Worm (Caenorhabditis elegans) whole organism, L4 larva: ENCODE measurements around the gene Y49F6B.14.

Source experiments
- F10B5.3 ChIP-seq: sonication (generic microtip); optimal IDR thresholded peaks from 2 replicates; lab custom pipeline; 2016; ENCODE audit warnings: mild to moderate bottlenecking, missing genetic modification characterization, missing compliant biosample characterization
- T20F7.1 ChIP-seq: fragments of 200-800 bp; sonication (Bioruptor generic); optimal IDR thresholded peaks from 2 replicates; lab custom pipeline; 2018; ENCODE audit warnings: mild to moderate bottlenecking, missing genetic modification characterization, missing compliant biosample characterization
- Y48G9A.11 ChIP-seq: fragments of 200-800 bp; sonication (Bioruptor generic); IDR thresholded peaks from 2 replicates; pipeline ENCODE4 v1.3.6; 2022; ENCODE audit warnings: missing genetic modification reagents, missing genetic modification characterization, missing compliant biosample characterization
- Y5F2A.4 ChIP-seq: fragments of 200-800 bp; sonication (Bioruptor generic); optimal IDR thresholded peaks from 2 replicates; lab custom pipeline; 2018; ENCODE audit warnings: mild to moderate bottlenecking, missing genetic modification characterization, missing compliant biosample characterization
- aly-2 ChIP-seq: sonication (generic microtip); optimal IDR thresholded peaks from 2 replicates; lab custom pipeline; 2018; ENCODE audit warnings: missing biosample characterization, missing genetic modification characterization
- ama-1 ChIP-seq: fragments of 150-350 bp; optimal IDR thresholded peaks from 2 replicates; lab custom pipeline; 2014; ENCODE audit warnings: inconsistent platforms, mixed read lengths
- attf-4 ChIP-seq: sonication (generic microtip); optimal IDR thresholded peaks from 3 replicates; lab custom pipeline; 2017; ENCODE audit warnings: missing biosample characterization, missing genetic modification characterization
- ceh-62 ChIP-seq: sonication (generic microtip); optimal IDR thresholded peaks from 2 replicates; lab custom pipeline; 2017; ENCODE audit warnings: missing biosample characterization, missing genetic modification characterization
- ceh-82 ChIP-seq: sonication (generic microtip); optimal IDR thresholded peaks from 2 replicates; lab custom pipeline; 2017; ENCODE audit warnings: missing biosample characterization, missing genetic modification characterization
- ces-1 ChIP-seq: fragments of 150-350 bp; sonication (generic microtip); optimal IDR thresholded peaks from 4 replicates; lab custom pipeline; 2014; ENCODE audit warnings: missing biosample characterization, missing genetic modification reagents, missing genetic modification characterization
- daf-12 ChIP-seq: fragments of 150-350 bp; optimal IDR thresholded peaks from 2 replicates; lab custom pipeline; 2014; ENCODE audit warnings: missing biosample characterization, missing genetic modification reagents, missing genetic modification characterization
- daf-19 ChIP-seq: fragments of 200-800 bp; sonication (Bioruptor generic); conservative IDR thresholded peaks from 2 replicates; pipeline ENCODE4 v1.3.6; 2022; ENCODE audit warnings: missing genetic modification characterization, missing compliant biosample characterization
- dmd-8 ChIP-seq: fragments of 200-800 bp; sonication (Bioruptor generic); IDR thresholded peaks from 2 replicates; pipeline ENCODE4 v1.3.6; 2022; ENCODE audit warnings: missing genetic modification characterization, missing compliant biosample characterization
- duxl-1 ChIP-seq: sonication (generic microtip); optimal IDR thresholded peaks from 2 replicates; lab custom pipeline; 2016; ENCODE audit warnings: mild to moderate bottlenecking, missing genetic modification characterization, moderate library complexity, missing compliant biosample characterization; ENCODE audit not compliant: poor library complexity
- dve-1 ChIP-seq: sonication (generic microtip); optimal IDR thresholded peaks from 2 replicates; lab custom pipeline; 2017; ENCODE audit warnings: antibody characterized with exemption, mild to moderate bottlenecking, missing genetic modification characterization, missing compliant biosample characterization; ENCODE audit not compliant: insufficient read depth
- egl-43 ChIP-seq: fragments of 200-800 bp; sonication (Bioruptor generic); IDR thresholded peaks from 2 replicates; pipeline ENCODE4 v1.3.6; 2022; ENCODE audit warnings: missing genetic modification reagents, missing genetic modification characterization, missing compliant biosample characterization
- lim-7 ChIP-seq: fragments of 200-800 bp; sonication (Bioruptor generic); IDR thresholded peaks from 2 replicates; pipeline ENCODE4 v1.3.6; 2022; ENCODE audit warnings: missing genetic modification characterization, missing compliant biosample characterization
- lin-1 ChIP-seq: fragments of 200-800 bp; sonication (Bioruptor generic); IDR thresholded peaks from 2 replicates; pipeline ENCODE4 v1.3.6; 2022; ENCODE audit warnings: missing genetic modification reagents, missing genetic modification characterization, missing compliant biosample characterization
- lin-39 ChIP-seq: fragments of 150-350 bp; optimal IDR thresholded peaks from 2 replicates; lab custom pipeline; 2014; ENCODE audit warnings: missing biosample characterization, missing genetic modification reagents, missing genetic modification characterization
- lir-3 ChIP-seq: sonication (generic microtip); optimal IDR thresholded peaks from 2 replicates; lab custom pipeline; 2016; ENCODE audit warnings: mild to moderate bottlenecking, missing genetic modification characterization, missing compliant biosample characterization
- lsy-2 ChIP-seq, 2 experiments: fragments of 150-350 bp in 1 of 2; sonication (generic microtip) in 1 of 2; optimal IDR thresholded peaks; 2 replicates each; lab custom pipeline; 2014 to 2017; ENCODE audit warnings: missing biosample characterization in 2 of 2, missing genetic modification characterization in 2 of 2
- mes-2 ChIP-seq: sonication (generic microtip); optimal IDR thresholded peaks from 2 replicates; lab custom pipeline; 2016; ENCODE audit warnings: missing genotype, mild to moderate bottlenecking, missing genetic modification characterization, missing compliant biosample characterization; ENCODE audit not compliant: poor library complexity, severe bottlenecking
- mxl-2 ChIP-seq: fragments of 200-800 bp; sonication (Bioruptor generic); conservative IDR thresholded peaks from 2 replicates; pipeline ENCODE4 v1.3.6; 2022; ENCODE audit warnings: missing genetic modification reagents, missing genetic modification characterization, missing compliant biosample characterization
- nhr-111 ChIP-seq: fragments of 200-800 bp; sonication (Bioruptor generic); optimal IDR thresholded peaks from 2 replicates; lab custom pipeline; 2018; ENCODE audit warnings: mild to moderate bottlenecking, missing genetic modification characterization, missing compliant biosample characterization
- nhr-237 ChIP-seq: sonication (generic microtip); optimal IDR thresholded peaks from 2 replicates; lab custom pipeline; 2017; ENCODE audit warnings: missing biosample characterization, missing genetic modification characterization
- nhr-25 ChIP-seq: sonication (generic microtip); optimal IDR thresholded peaks from 2 replicates; lab custom pipeline; 2017; ENCODE audit warnings: missing genetic modification characterization, mild to moderate bottlenecking, missing compliant biosample characterization, antibody characterized with exemption, moderate library complexity, borderline replicate concordance; ENCODE audit not compliant: insufficient read depth
- nhr-76 ChIP-seq: fragments of 150-350 bp; optimal IDR thresholded peaks from 2 replicates; lab custom pipeline; 2014; ENCODE audit warnings: missing biosample characterization, missing genetic modification characterization
- nhr-77 ChIP-seq: fragments of 150-350 bp; optimal IDR thresholded peaks from 2 replicates; lab custom pipeline; 2014; ENCODE audit warnings: missing biosample characterization, missing genetic modification characterization
- rbr-2 ChIP-seq: sonication (generic microtip); optimal IDR thresholded peaks from 2 replicates; lab custom pipeline; 2016; ENCODE audit warnings: missing genotype, missing genetic modification characterization, missing compliant biosample characterization
- skn-1 ChIP-seq: fragments of 150-350 bp; optimal IDR thresholded peaks from 2 replicates; lab custom pipeline; 2014; ENCODE audit warnings: missing biosample characterization, missing genetic modification characterization
- snpc-4 ChIP-seq: fragments of 150-350 bp; optimal IDR thresholded peaks from 2 replicates; lab custom pipeline; 2014; ENCODE audit warnings: missing biosample characterization, missing genetic modification characterization
- unc-130 ChIP-seq: sonication (generic microtip); optimal IDR thresholded peaks from 2 replicates; lab custom pipeline; 2016; ENCODE audit warnings: missing genetic modification reagents, missing genetic modification characterization, missing compliant biosample characterization
- unc-62 ChIP-seq, 3 experiments: fragments of 150-350 bp in 1 of 3; sonication (generic microtip); optimal IDR thresholded peaks in 2 of 3; peaks in 1 of 3; 1 replicate in 1 of 3; 2 replicates in 2 of 3; lab custom pipeline; 2014 to 2017; ENCODE audit warnings: missing biosample characterization in 3 of 3, missing genetic modification characterization in 3 of 3, missing genetic modification reagents in 3 of 3, missing genotype in 1 of 3
- zfp-2 ChIP-seq: sonication (generic microtip); optimal IDR thresholded peaks from 2 replicates; lab custom pipeline; 2016; ENCODE audit warnings: mild to moderate bottlenecking, missing genetic modification characterization, missing compliant biosample characterization
- zip-11 ChIP-seq: fragments of 200-800 bp; sonication (Bioruptor generic); IDR thresholded peaks from 2 replicates; pipeline ENCODE4 v1.3.6; 2022; ENCODE audit warnings: missing genetic modification characterization, missing compliant biosample characterization
- zip-2 ChIP-seq: fragments of 150-350 bp; optimal IDR thresholded peaks from 2 replicates; lab custom pipeline; 2014; ENCODE audit warnings: missing biosample characterization, missing genetic modification characterization
- ztf-11 ChIP-seq: fragments of 150-350 bp; optimal IDR thresholded peaks from 2 replicates; lab custom pipeline; 2014; ENCODE audit warnings: missing biosample characterization, missing genetic modification characterization

Gene Y49F6B.14

DNA sequence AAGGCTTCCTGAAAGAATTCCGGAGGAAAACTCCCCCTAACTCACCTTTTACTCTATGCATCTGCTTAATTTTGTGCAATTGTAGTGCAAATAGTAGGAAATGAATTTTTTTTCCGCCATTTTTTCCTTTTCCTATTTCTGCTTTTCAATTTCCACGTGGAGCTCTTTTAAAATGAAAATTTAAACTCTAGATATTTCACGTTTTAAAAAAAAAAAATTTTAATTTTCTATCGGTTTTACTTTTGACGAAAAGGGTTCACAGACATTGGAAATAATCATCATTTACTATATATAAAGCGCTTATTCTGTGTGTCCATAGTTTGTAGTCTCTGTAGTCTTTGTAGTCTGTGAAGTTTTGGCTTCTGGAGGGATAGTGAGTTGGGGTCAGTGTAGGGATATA lies 33.7 kb downstream of the Y49F6B.14 start, which contains the start of gene Y49F6B.8:
TSS of gene Y49F6B.8 (minus strand) at position 101 of the 400 bp plus-strand sequence.
- TF ChIP-seq mes-2 (tag; lab: Kevin White, UChicago) = no peak
- TF ChIP-seq, all 104 proteins: peak for 0

DNA sequence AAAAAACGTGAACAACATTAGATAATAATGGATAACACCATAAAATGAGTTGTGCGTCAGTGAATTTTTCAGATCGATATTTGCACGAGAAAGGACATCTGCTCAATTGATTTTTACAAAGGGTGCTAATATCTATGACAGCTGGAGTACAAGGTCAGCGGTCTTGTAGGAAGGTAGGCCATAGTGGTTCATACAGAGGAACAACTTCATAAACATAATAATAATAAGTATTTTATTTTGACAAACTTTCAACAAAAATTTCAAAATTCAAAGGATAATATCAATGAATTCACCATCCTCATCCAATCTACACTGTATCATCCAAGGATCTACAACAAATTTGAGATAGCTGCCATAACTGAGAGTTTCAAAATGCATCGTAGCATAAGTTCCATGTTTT lies 38.1 kb downstream of the Y49F6B.14 start, which contains the start of gene fbxb-104:
TSS of gene fbxb-104 (minus strand) at position 101 of the 400 bp plus-strand sequence.
- no peak for TF ChIP-seq daf-19 (GFP tag; lab: Robert Waterston, UW)
- TF ChIP-seq unc-62 (GFP tag; optimal IDR thresholded peaks at IDR 0.05 in 1 of 2; lab: Kevin White, UChicago) = peak in 1 of 2 experiments; percentile 9
- no peak for TF ChIP-seq unc-62 (tag; optimal IDR thresholded peaks at IDR 0.05; lab: Kevin White, UChicago)

DNA sequence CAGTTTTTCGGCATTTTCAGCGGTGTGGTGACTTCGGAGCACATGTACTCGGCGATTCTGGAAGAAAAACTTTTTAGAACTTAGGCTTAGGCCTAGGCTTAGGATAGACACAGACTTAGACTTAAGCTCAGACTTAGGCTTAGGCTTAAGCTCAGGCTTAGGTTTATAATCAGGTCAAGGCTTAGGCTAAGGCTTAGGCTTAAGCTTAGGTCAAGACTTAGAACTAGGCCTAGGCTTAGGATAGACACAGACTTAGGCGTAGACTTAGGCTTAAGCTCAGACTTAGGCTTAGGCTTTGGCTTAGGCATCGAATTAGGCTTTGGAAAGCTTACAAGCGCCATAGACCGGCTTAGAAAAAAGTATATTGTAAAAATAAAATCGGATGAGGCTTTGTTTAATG lies 38.7 kb downstream of the Y49F6B.14 start:
- TF ChIP-seq ceh-82 = no peak
- TF ChIP-seq ama-1 (lab: Kevin White, UChicago) = no peak
- TF ChIP-seq ces-1 (GFP tag; lab: Kevin White, UChicago) = no peak
- TF ChIP-seq lin-39 (tag; lab: Kevin White, UChicago) = no peak
- TF ChIP-seq unc-130 = no peak
- TF ChIP-seq lsy-2 (tag; optimal IDR thresholded peaks at IDR 0.05; lab: Kevin White, UChicago) = no peak
- TF ChIP-seq rbr-2 (tag; lab: Kevin White, UChicago) = no peak
- no peak for TF ChIP-seq nhr-77 (tag; lab: Kevin White, UChicago)
- TF ChIP-seq ceh-62 (tag; lab: Kevin White, UChicago) = no peak
- no peak for TF ChIP-seq nhr-237 (tag; lab: Kevin White, UChicago)
- TF ChIP-seq lim-7 (GFP tag; lab: Robert Waterston, UW) = no peak
- TF ChIP-seq, all 104 proteins: peak for 0

DNA sequence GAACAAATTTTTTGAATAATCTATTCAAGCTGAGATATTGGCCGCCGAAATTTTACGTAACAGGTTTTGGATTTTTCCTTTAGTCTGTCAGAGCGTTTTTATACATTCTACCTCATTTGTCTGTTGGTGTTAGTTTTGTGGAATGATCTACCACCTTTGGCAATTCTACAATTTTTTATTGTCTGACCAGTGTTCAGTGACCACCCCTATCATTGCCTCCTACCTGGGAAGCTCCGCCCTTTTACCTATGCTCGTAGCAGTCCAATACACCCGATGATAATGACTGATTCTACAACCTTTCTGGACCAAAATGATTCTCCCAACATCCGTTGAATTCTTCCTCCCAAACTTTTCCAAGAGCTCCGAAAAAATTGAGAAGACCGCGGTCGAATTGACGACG lies 41.5 kb downstream of the Y49F6B.14 start, which contains the start of gene sdz-32:
TSS of gene sdz-32 (plus strand) at position 301 of the 400 bp plus-strand sequence.
- TF ChIP-seq duxl-1 (tag; lab: Kevin White, UChicago) = no peak
- TF ChIP-seq Y48G9A.11 = no peak
- TF ChIP-seq zip-11 (GFP tag; lab: Robert Waterston, UW) = no peak
- no peak for TF ChIP-seq ztf-11 (tag; lab: Kevin White, UChicago)
- no peak for TF ChIP-seq dve-1 (tag; lab: Kevin White, UChicago)
- no peak for TF ChIP-seq lsy-2 (tag; optimal IDR thresholded peaks at IDR 0.05; lab: Kevin White, UChicago)
- TF ChIP-seq skn-1 (tag; lab: Kevin White, UChicago) = no peak
- TF ChIP-seq mxl-2 (GFP tag; lab: Robert Waterston, UW) = no peak
- TF ChIP-seq ceh-62 (tag; lab: Kevin White, UChicago) = no peak
- no peak for TF ChIP-seq F10B5.3
- no peak for TF ChIP-seq Y5F2A.4
- TF ChIP-seq aly-2 (tag; lab: Kevin White, UChicago) = no peak
- no peak for TF ChIP-seq lin-1
- no peak for TF ChIP-seq nhr-25 (tag; lab: Kevin White, UChicago)
- TF ChIP-seq T20F7.1 (GFP tag; lab: Kevin White, UChicago) = no peak
- TF ChIP-seq nhr-77 (tag; lab: Kevin White, UChicago) = no peak

DNA sequence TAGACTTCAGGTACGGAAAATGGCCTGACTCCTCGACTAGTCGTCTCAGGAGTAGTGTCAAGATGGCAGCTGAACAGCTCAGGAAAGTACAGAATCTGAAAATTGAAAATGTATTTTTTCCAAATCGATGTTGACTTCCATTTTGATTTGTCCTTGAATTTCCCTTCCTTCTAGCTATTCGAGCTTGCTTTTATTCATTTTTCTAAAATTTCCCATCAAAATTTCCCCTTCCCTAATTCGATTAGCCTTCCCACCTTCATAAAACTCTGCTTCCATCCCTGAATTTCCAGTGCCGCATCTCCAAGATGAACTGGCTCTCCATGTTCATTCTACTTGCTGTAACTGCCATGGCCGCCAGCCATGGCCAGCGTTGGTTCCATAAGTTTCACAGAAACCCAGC lies 42.5 kb downstream of the Y49F6B.14 start, which contains the start of gene Y49F6B.6:
TSS of gene Y49F6B.6 (plus strand) at position 301 of the 400 bp plus-strand sequence.
- TF ChIP-seq mes-2 (tag; lab: Kevin White, UChicago) (no peak), snpc-4 (tag; lab: Kevin White, UChicago) (no peak), zfp-2 (tag; lab: Kevin White, UChicago) (no peak), egl-43 (GFP tag; lab: Robert Waterston, UW) (no peak), daf-12 (tag; lab: Kevin White, UChicago) (no peak), nhr-111 (GFP tag; lab: Kevin White, UChicago) (no peak), mxl-2 (GFP tag; lab: Robert Waterston, UW) (no peak), ztf-11 (tag; lab: Kevin White, UChicago) (no peak), nhr-76 (tag; lab: Kevin White, UChicago) (no peak), dmd-8 (no peak), attf-4 (tag; lab: Kevin White, UChicago) (no peak), dve-1 (tag; lab: Kevin White, UChicago) (no peak), zip-2 (tag; lab: Kevin White, UChicago) (no peak), lir-3 (tag; lab: Kevin White, UChicago) (no peak)
- TF ChIP-seq, all 104 proteins: peak for 0
